Worm (Caenorhabditis elegans): Measurements from ENCODE around the gene col-98.

Gene col-98

DNA sequence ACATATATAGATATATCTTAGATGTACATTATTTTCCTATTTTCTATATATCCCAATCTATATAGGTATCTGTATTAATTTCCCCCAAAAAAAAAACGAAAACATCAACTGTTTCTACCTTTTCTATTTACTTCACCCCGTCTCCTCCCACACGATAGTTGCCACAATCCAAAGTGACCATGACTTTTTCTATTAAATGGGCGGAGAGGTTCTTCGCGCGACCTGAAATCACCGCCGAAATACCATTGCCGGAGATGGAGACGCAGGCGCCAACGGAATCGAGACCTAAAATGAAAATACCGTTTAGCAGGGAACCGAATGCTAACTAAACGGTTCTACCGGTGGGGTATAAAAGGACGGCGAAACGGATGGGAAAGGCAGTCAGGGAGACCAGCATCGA, at the start of gene col-98:
Gene col-98, plus strand, starts transcription at position 390 of the 400 bp plus-strand sequence.
- no peak for TF ChIP-seq ceh-28 (tag; optimal IDR thresholded peaks at IDR 0.05)
- TF ChIP-seq fos-1 (tag; optimal IDR thresholded peaks at IDR 0.05): no peak
- no peak for TF ChIP-seq ZK546.5 (tag; optimal IDR thresholded peaks at IDR 0.05)
- no peak for TF ChIP-seq Y48G9A.11 (GFP tag; IDR thresholded peaks at IDR 0.05)
- TF ChIP-seq zip-2 (tag; optimal IDR thresholded peaks at IDR 0.05): no peak
- TF ChIP-seq Y5F2A.4 (GFP tag; optimal IDR thresholded peaks at IDR 0.05): no peak

DNA sequence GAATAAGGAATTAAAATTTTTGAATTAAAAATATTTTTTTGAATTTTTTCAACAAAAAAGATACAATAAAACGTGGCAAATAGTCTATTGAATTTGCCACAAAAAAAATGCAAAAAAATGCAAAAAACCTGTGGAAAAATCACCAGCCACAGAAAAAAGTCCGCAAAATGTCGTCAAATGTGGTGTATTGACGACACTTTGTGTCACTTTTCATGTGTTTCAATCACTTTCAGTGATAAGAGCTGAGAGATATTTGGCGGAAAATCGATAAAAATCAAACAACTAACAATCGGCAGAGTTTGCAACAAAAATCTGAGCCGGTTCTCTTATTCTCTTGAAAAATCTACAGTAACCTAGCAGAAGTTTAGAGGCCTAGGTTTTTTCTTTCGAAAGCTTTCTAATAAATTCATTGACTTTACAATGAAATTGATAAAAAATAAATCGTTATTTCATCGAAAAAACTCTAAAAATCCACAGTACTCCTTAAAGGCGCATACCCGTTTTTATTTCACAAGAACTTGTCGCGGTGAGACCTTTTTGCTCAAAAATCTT, 46.9 kb upstream of the col-98 start:
- TF ChIP-seq Y75B8A.6 (GFP tag; IDR thresholded peaks at IDR 0.05): no peak
- TF ChIP-seq T20F7.1 (GFP tag; optimal IDR thresholded peaks at IDR 0.05): no peak
- no peak for TF ChIP-seq ces-1 (GFP tag; optimal IDR thresholded peaks at IDR 0.05)
- no peak for TF ChIP-seq spr-1 (tag; optimal IDR thresholded peaks at IDR 0.05)
- TF ChIP-seq dve-1 (tag; optimal IDR thresholded peaks at IDR 0.05; ENCODE audit: insufficient read depth): peak; percentile 58
- TF ChIP-seq dpl-1 (GFP tag; optimal IDR thresholded peaks at IDR 0.05): peak; percentile 43
- no peak for TF ChIP-seq F10B5.3 (tag; optimal IDR thresholded peaks at IDR 0.05)
- TF ChIP-seq pha-4 (GFP tag; IDR thresholded peaks at IDR 0.05): no peak
- TF ChIP-seq pha-4 (tag; optimal IDR thresholded peaks at IDR 0.05): no peak
- TF ChIP-seq dmd-8 (GFP tag; IDR thresholded peaks at IDR 0.05): no peak
- TF ChIP-seq hlh-11 (tag; optimal IDR thresholded peaks at IDR 0.05): peak; percentile 39
- no peak for TF ChIP-seq ama-1 (optimal IDR thresholded peaks at IDR 0.05)
- TF ChIP-seq nhr-28 (tag; optimal IDR thresholded peaks at IDR 0.05): peak; percentile 32
- no peak for TF ChIP-seq hif-1 (tag; optimal IDR thresholded peaks at IDR 0.05)
- TF ChIP-seq ceh-32 (tag; optimal IDR thresholded peaks at IDR 0.05; ENCODE audit: poor library complexity): no peak
- peak; percentile 61 for TF ChIP-seq hlh-30 (tag; optimal IDR thresholded peaks at IDR 0.05; ENCODE audit: insufficient read depth)
- no peak for TF ChIP-seq aha-1 (tag)
- TF ChIP-seq unc-39 (tag; optimal IDR thresholded peaks at IDR 0.05): no peak
- peak in 1 of 2 experiments; percentile 82 for TF ChIP-seq lsy-2 (tag; optimal IDR thresholded peaks at IDR 0.05)
- no peak for TF ChIP-seq daf-16 (GFP tag; optimal IDR thresholded peaks at IDR 0.05)
- peak; percentile 43 for TF ChIP-seq daf-16 (tag; optimal IDR thresholded peaks at IDR 0.05)
- TF ChIP-seq unc-62 (GFP tag; optimal IDR thresholded peaks at IDR 0.05 in 1 of 2): peak in 1 of 2 experiments; percentile 99
- TF ChIP-seq unc-62 (tag; optimal IDR thresholded peaks at IDR 0.05): no peak
- TF ChIP-seq mep-1 (tag; optimal IDR thresholded peaks at IDR 0.05): peak; percentile 2
- no peak for TF ChIP-seq dmd-6 (GFP tag; IDR thresholded peaks at IDR 0.05)
- TF ChIP-seq aly-2 (tag; optimal IDR thresholded peaks at IDR 0.05): no peak
- TF ChIP-seq nhr-237 (tag; optimal IDR thresholded peaks at IDR 0.05): no peak
- no peak for TF ChIP-seq zfp-2 (tag; optimal IDR thresholded peaks at IDR 0.05)
- TF ChIP-seq mes-2 (tag; optimal IDR thresholded peaks at IDR 0.05; ENCODE audit: poor library complexity, severe bottlenecking): peak; percentile 35
- TF ChIP-seq lim-7 (GFP tag; IDR thresholded peaks at IDR 0.05): no peak
- TF ChIP-seq nhr-11 (tag; optimal IDR thresholded peaks at IDR 0.05): no peak
- TF ChIP-seq Y5F2A.4 (GFP tag; optimal IDR thresholded peaks at IDR 0.05): no peak
- no peak for TF ChIP-seq egl-43 (GFP tag; IDR thresholded peaks at IDR 0.05)
- no peak for TF ChIP-seq snpc-4 (tag; optimal IDR thresholded peaks at IDR 0.05)
- TF ChIP-seq lir-3 (tag; optimal IDR thresholded peaks at IDR 0.05): no peak
- TF ChIP-seq nhr-10 (tag; optimal IDR thresholded peaks at IDR 0.05): no peak
- TF ChIP-seq nhr-77 (tag; optimal IDR thresholded peaks at IDR 0.05): peak; percentile 20
- TF ChIP-seq tag-97 (GFP tag; IDR thresholded peaks at IDR 0.05): no peak
- no peak for TF ChIP-seq pqm-1 (tag; optimal IDR thresholded peaks at IDR 0.05)
- TF ChIP-seq dmd-9 (GFP tag; IDR thresholded peaks at IDR 0.05): no peak

All from whole organism, L4 larva.